Worm (Caenorhabditis elegans) whole organism, L4 larva: ENCODE measurements around the gene irg-4.

Experiments used
- F26F4.8 ChIP-seq: fragments of 200-800 bp; sonication (Bioruptor generic); conservative IDR thresholded peaks from 2 replicates; pipeline ENCODE4 v1.3.6; 2022; ENCODE audit warnings: missing genetic modification characterization, missing compliant biosample characterization
- F49E8.2 ChIP-seq: sonication (generic microtip); optimal IDR thresholded peaks from 2 replicates; lab custom pipeline; 2016; ENCODE audit warnings: missing compliant biosample characterization, mild to moderate bottlenecking, missing genetic modification characterization, borderline replicate concordance
- T26A8.4 ChIP-seq: fragments of 200-800 bp; sonication (Bioruptor generic); IDR thresholded peaks from 2 replicates; pipeline ENCODE4 v1.3.6; 2022; ENCODE audit warnings: missing genetic modification characterization, missing compliant biosample characterization
- Y48G9A.11 ChIP-seq: fragments of 200-800 bp; sonication (Bioruptor generic); IDR thresholded peaks from 2 replicates; pipeline ENCODE4 v1.3.6; 2022; ENCODE audit warnings: missing genetic modification reagents, missing genetic modification characterization, missing compliant biosample characterization
- Y75B8A.6 ChIP-seq: fragments of 200-800 bp; sonication (Bioruptor generic); IDR thresholded peaks from 2 replicates; pipeline ENCODE4 v1.3.6; 2022; ENCODE audit warnings: missing genetic modification reagents, missing genetic modification characterization, missing compliant biosample characterization
- arid-1 ChIP-seq: fragments of 200-800 bp; sonication (Bioruptor generic); conservative IDR thresholded peaks from 2 replicates; pipeline ENCODE4 v1.3.6; 2022; ENCODE audit warnings: missing genetic modification reagents, missing genetic modification characterization, missing compliant biosample characterization
- ceh-20 ChIP-seq: fragments of 200-800 bp; sonication (Bioruptor generic); IDR thresholded peaks from 2 replicates; pipeline ENCODE4 v1.3.6; 2022; ENCODE audit warnings: missing genetic modification reagents, missing genetic modification characterization, missing compliant biosample characterization
- ceh-32 ChIP-seq: sonication (generic microtip); optimal IDR thresholded peaks from 2 replicates; lab custom pipeline; 2016; ENCODE audit warnings: mild to moderate bottlenecking, missing genetic modification characterization, missing compliant biosample characterization; ENCODE audit not compliant: poor library complexity
- daf-12 ChIP-seq: fragments of 150-350 bp; optimal IDR thresholded peaks from 2 replicates; lab custom pipeline; 2014; ENCODE audit warnings: missing biosample characterization, missing genetic modification reagents, missing genetic modification characterization
- daf-16 ChIP-seq, 3 experiments: sonication (generic microtip); optimal IDR thresholded peaks; 2 replicates each; lab custom pipeline; 2016 to 2017; ENCODE audit warnings: missing genetic modification characterization in 3 of 3, missing genetic modification reagents in 3 of 3, mild to moderate bottlenecking in 2 of 3, missing compliant biosample characterization in 2 of 3, missing biosample characterization in 1 of 3, moderate library complexity in 1 of 3
- dmd-6 ChIP-seq: fragments of 200-800 bp; sonication (Bioruptor generic); IDR thresholded peaks from 2 replicates; pipeline ENCODE4 v1.3.6; 2022; ENCODE audit warnings: missing genetic modification reagents, missing genetic modification characterization, missing compliant biosample characterization
- dmd-9 ChIP-seq: fragments of 200-800 bp; sonication (Bioruptor generic); IDR thresholded peaks from 2 replicates; pipeline ENCODE4 v1.3.6; 2022; ENCODE audit warnings: missing genetic modification reagents, missing genetic modification characterization, missing compliant biosample characterization
- duxl-1 ChIP-seq: sonication (generic microtip); optimal IDR thresholded peaks from 2 replicates; lab custom pipeline; 2016; ENCODE audit warnings: mild to moderate bottlenecking, missing genetic modification characterization, moderate library complexity, missing compliant biosample characterization; ENCODE audit not compliant: poor library complexity
- dve-1 ChIP-seq: sonication (generic microtip); optimal IDR thresholded peaks from 2 replicates; lab custom pipeline; 2017; ENCODE audit warnings: antibody characterized with exemption, mild to moderate bottlenecking, missing genetic modification characterization, missing compliant biosample characterization; ENCODE audit not compliant: insufficient read depth
- fkh-10 ChIP-seq: fragments of 150-350 bp; optimal IDR thresholded peaks from 2 replicates; lab custom pipeline; 2014; ENCODE audit warnings: missing biosample characterization, missing genetic modification reagents, missing genetic modification characterization
- fos-1 ChIP-seq: fragments of 150-350 bp; optimal IDR thresholded peaks from 2 replicates; lab custom pipeline; 2014; ENCODE audit warnings: missing biosample characterization, missing genetic modification characterization
- hif-1 ChIP-seq, 2 experiments: sonication (generic microtip); optimal IDR thresholded peaks; 2 replicates each; lab custom pipeline; 2016 to 2017; ENCODE audit warnings: missing compliant biosample characterization in 2 of 2, missing genetic modification characterization in 2 of 2, missing genetic modification reagents in 2 of 2, missing genotype in 2 of 2, mild to moderate bottlenecking in 1 of 2
- hlh-11 ChIP-seq: fragments of 200-800 bp; sonication (Bioruptor generic); optimal IDR thresholded peaks from 2 replicates; lab custom pipeline; 2018; ENCODE audit warnings: mild to moderate bottlenecking, missing genetic modification characterization, missing compliant biosample characterization
- hmg-1.1 ChIP-seq: fragments of 200-800 bp; sonication (Bioruptor generic); IDR thresholded peaks from 2 replicates; pipeline ENCODE4 v1.3.6; 2022; ENCODE audit warnings: missing genetic modification reagents, missing genetic modification characterization, missing compliant biosample characterization
- lir-3 ChIP-seq: sonication (generic microtip); optimal IDR thresholded peaks from 2 replicates; lab custom pipeline; 2016; ENCODE audit warnings: mild to moderate bottlenecking, missing genetic modification characterization, missing compliant biosample characterization
- lsy-2 ChIP-seq, 2 experiments: fragments of 150-350 bp in 1 of 2; sonication (generic microtip) in 1 of 2; optimal IDR thresholded peaks; 2 replicates each; lab custom pipeline; 2014 to 2017; ENCODE audit warnings: missing biosample characterization in 2 of 2, missing genetic modification characterization in 2 of 2
- mdl-1 ChIP-seq, 2 experiments: fragments of 150-350 bp in 1 of 2; sonication (generic microtip) in 1 of 2; optimal IDR thresholded peaks; 2 replicates each; lab custom pipeline; 2014 to 2017; ENCODE audit warnings: missing biosample characterization in 2 of 2, missing genetic modification characterization in 2 of 2
- mdt-29 ChIP-seq: fragments of 200-800 bp; sonication (Bioruptor generic); IDR thresholded peaks from 2 replicates; pipeline ENCODE4 v1.3.6; 2022; ENCODE audit warnings: missing genetic modification reagents, missing genetic modification characterization, missing compliant biosample characterization
- mep-1 ChIP-seq: fragments of 150-350 bp; sonication (generic microtip); optimal IDR thresholded peaks from 3 replicates; lab custom pipeline; 2014; ENCODE audit warnings: missing biosample characterization, missing genetic modification characterization
- nhr-102 ChIP-seq: sonication (generic microtip); optimal IDR thresholded peaks from 2 replicates; lab custom pipeline; 2016; ENCODE audit warnings: mild to moderate bottlenecking, missing genetic modification characterization, moderate library complexity, missing compliant biosample characterization
- nhr-237 ChIP-seq: sonication (generic microtip); optimal IDR thresholded peaks from 2 replicates; lab custom pipeline; 2017; ENCODE audit warnings: missing biosample characterization, missing genetic modification characterization
- nhr-28 ChIP-seq: fragments of 150-350 bp; optimal IDR thresholded peaks from 2 replicates; lab custom pipeline; 2014; ENCODE audit warnings: missing biosample characterization, missing genetic modification characterization
- nhr-41 ChIP-seq: fragments of 200-800 bp; sonication (Bioruptor generic); IDR thresholded peaks from 2 replicates; pipeline ENCODE4 v1.3.6; 2022; ENCODE audit warnings: missing genetic modification reagents, missing genetic modification characterization, missing compliant biosample characterization
- nhr-48 ChIP-seq: sonication (generic microtip); optimal IDR thresholded peaks from 2 replicates; lab custom pipeline; 2016; ENCODE audit warnings: mild to moderate bottlenecking, missing genetic modification characterization, missing compliant biosample characterization
- nhr-6 ChIP-seq: fragments of 150-350 bp; optimal IDR thresholded peaks from 2 replicates; lab custom pipeline; 2014; ENCODE audit warnings: missing biosample characterization, missing genetic modification characterization
- nhr-77 ChIP-seq: fragments of 150-350 bp; optimal IDR thresholded peaks from 2 replicates; lab custom pipeline; 2014; ENCODE audit warnings: missing biosample characterization, missing genetic modification characterization
- pha-4 ChIP-seq, 2 experiments: fragments of 150-350 bp in 1 of 2; fragments of 200-800 bp in 1 of 2; sonication (Bioruptor generic) in 1 of 2; IDR thresholded peaks in 1 of 2; optimal IDR thresholded peaks in 1 of 2; 2 replicates each; pipeline versions ENCODE4 v1.3.6 to Lab custom; 2014 to 2022; ENCODE audit warnings: missing genetic modification characterization in 2 of 2, missing genetic modification reagents in 2 of 2, missing biosample characterization in 1 of 2, missing compliant biosample characterization in 1 of 2
- php-3 ChIP-seq: fragments of 200-800 bp; sonication (Bioruptor generic); IDR thresholded peaks from 2 replicates; pipeline ENCODE4 v1.3.6; 2022; ENCODE audit warnings: missing genetic modification reagents, missing genetic modification characterization, missing compliant biosample characterization
- pqm-1 ChIP-seq: sonication (generic microtip); optimal IDR thresholded peaks from 2 replicates; lab custom pipeline; 2017; ENCODE audit warnings: missing biosample characterization, missing genetic modification characterization
- rbr-2 ChIP-seq: sonication (generic microtip); optimal IDR thresholded peaks from 2 replicates; lab custom pipeline; 2016; ENCODE audit warnings: missing genotype, missing genetic modification characterization, missing compliant biosample characterization
- saeg-2 ChIP-seq: fragments of 200-800 bp; sonication (Bioruptor generic); IDR thresholded peaks from 2 replicates; pipeline ENCODE4 v1.3.6; 2022; ENCODE audit warnings: missing genetic modification reagents, missing genetic modification characterization, missing compliant biosample characterization
- set-16 ChIP-seq: fragments of 200-800 bp; sonication (Bioruptor generic); IDR thresholded peaks from 2 replicates; pipeline ENCODE4 v1.3.6; 2022; ENCODE audit warnings: missing genetic modification reagents, missing genetic modification characterization, missing compliant biosample characterization
- skn-1 ChIP-seq: fragments of 150-350 bp; optimal IDR thresholded peaks from 2 replicates; lab custom pipeline; 2014; ENCODE audit warnings: missing biosample characterization, missing genetic modification characterization
- vab-7 ChIP-seq: fragments of 200-800 bp; sonication (Bioruptor generic); IDR thresholded peaks from 2 replicates; pipeline ENCODE4 v1.3.6; 2022; ENCODE audit warnings: missing genetic modification reagents, missing genetic modification characterization, missing compliant biosample characterization
- zfp-2 ChIP-seq: sonication (generic microtip); optimal IDR thresholded peaks from 2 replicates; lab custom pipeline; 2016; ENCODE audit warnings: mild to moderate bottlenecking, missing genetic modification characterization, missing compliant biosample characterization
- zfp-3 ChIP-seq: fragments of 200-800 bp; sonication (Bioruptor generic); conservative IDR thresholded peaks from 2 replicates; pipeline ENCODE4 v1.3.6; 2022; ENCODE audit warnings: missing genetic modification reagents, missing genetic modification characterization, missing compliant biosample characterization
- zip-11 ChIP-seq: fragments of 200-800 bp; sonication (Bioruptor generic); IDR thresholded peaks from 2 replicates; pipeline ENCODE4 v1.3.6; 2022; ENCODE audit warnings: missing genetic modification characterization, missing compliant biosample characterization

The irg-4 gene

ce11 chrIV:12417536-12418195 is 18.0 kb upstream of the irg-4 start, which contains the start of gene F08G5.3 (continued):
- TF ChIP-seq mdt-29 (GFP tag; lab: Robert Waterston, UW) (peak; percentile 72; the same call in 1 of the 2 replicates), rbr-2 (tag; lab: Kevin White, UChicago) (peak; percentile 47), ceh-32 (no peak), dmd-6 (GFP tag; lab: Robert Waterston, UW) (peak; percentile 46), saeg-2 (GFP tag; lab: Robert Waterston, UW) (peak; percentile 66; the same call in 1 of the 2 replicates), pha-4 (GFP tag; IDR thresholded peaks at IDR 0.05; lab: Robert Waterston, UW) (peak; percentile 91), pha-4 (tag; optimal IDR thresholded peaks at IDR 0.05; lab: Kevin White, UChicago) (no peak), F49E8.2 (tag; lab: Kevin White, UChicago) (peak; percentile 51), Y75B8A.6 (0 out of 2 replicates have a peak, but pooled peaks have one; percentile 53), nhr-237 (tag; lab: Kevin White, UChicago) (no peak), F26F4.8 (GFP tag; lab: Robert Waterston, UW) (peak; percentile 90), ceh-20 (GFP tag; lab: Robert Waterston, UW) (peak; percentile 68), vab-7 (peak; percentile 91), php-3 (peak; percentile 31; the same call in 1 of the 2 replicates), hmg-1.1 (peak; percentile 76), nhr-41 (GFP tag; lab: Robert Waterston, UW) (peak; percentile 45; the same call in 1 of the 2 replicates), fos-1 (tag; lab: Kevin White, UChicago) (no peak), nhr-77 (tag; lab: Kevin White, UChicago) (peak; percentile 32), daf-12 (no peak), zip-11 (GFP tag; lab: Robert Waterston, UW) (no peak), T26A8.4 (GFP tag; lab: Robert Waterston, UW) (peak; percentile 67), Y48G9A.11 (peak; percentile 86), mep-1 (tag; lab: Kevin White, UChicago) (peak; percentile 49), nhr-6 (tag; lab: Kevin White, UChicago) (peak; percentile 50), zfp-3 (GFP tag; lab: Robert Waterston, UW) (peak; percentile 81), hlh-11 (tag; lab: Kevin White, UChicago) (peak; percentile 59), zfp-2 (tag; lab: Kevin White, UChicago) (no peak), dmd-9 (GFP tag; lab: Robert Waterston, UW) (peak; percentile 74; the same call in 1 of the 2 replicates), arid-1 (GFP tag; lab: Robert Waterston, UW) (peak; percentile 86), skn-1 (tag; lab: Kevin White, UChicago) (no peak), mdl-1 (tag; optimal IDR thresholded peaks at IDR 0.05; lab: Kevin White, UChicago) (no peak), hif-1 (tag; optimal IDR thresholded peaks at IDR 0.05; lab: Kevin White, UChicago) (peak in 1 of 2 experiments; percentile 33), duxl-1 (tag; lab: Kevin White, UChicago) (peak; percentile 37)

- TF ChIP-seq mep-1 (tag; lab: Kevin White, UChicago), result peak; percentile 14
- peak; percentile 54 for TF ChIP-seq fkh-10 (GFP tag; lab: Kevin White, UChicago)
- no peak for TF ChIP-seq set-16 (GFP tag; lab: Robert Waterston, UW)
- TF ChIP-seq, all 104 proteins: peak for 2
These were observed 16.3 kb upstream of the irg-4 start for ce11 chrIV:12419291-12419690.

- TF ChIP-seq dve-1 (tag; lab: Kevin White, UChicago) (peak; percentile 67), lsy-2 (tag; optimal IDR thresholded peaks at IDR 0.05; lab: Kevin White, UChicago) (peak in 1 of 2 experiments; percentile 17), lir-3 (no peak), nhr-102 (tag; lab: Kevin White, UChicago) (peak; percentile 1), dmd-6 (GFP tag; lab: Robert Waterston, UW) (peak; percentile 54), fkh-10 (GFP tag; lab: Kevin White, UChicago) (no peak), pqm-1 (tag; lab: Kevin White, UChicago) (peak; percentile 76), nhr-48 (tag; lab: Kevin White, UChicago) (peak; percentile 27), daf-16 (GFP tag; optimal IDR thresholded peaks at IDR 0.05; lab: Kevin White, UChicago) (no peak), daf-16 (tag; optimal IDR thresholded peaks at IDR 0.05; lab: Kevin White, UChicago) (peak; percentile 74), ceh-32 (no peak), hlh-11 (tag; lab: Kevin White, UChicago) (peak; percentile 54), nhr-28 (tag; lab: Kevin White, UChicago) (peak; percentile 72), skn-1 (tag; lab: Kevin White, UChicago) (no peak), nhr-77 (tag; lab: Kevin White, UChicago) (peak; percentile 46)
These were observed 15.2 kb upstream of the irg-4 start, which contains the start of gene ugt-65 for ce11 chrIV:12420455-12420854. ugt-65 (plus strand) TSS chrIV:12420683.
